Worm (Caenorhabditis elegans) whole organism, young adult: ENCODE data around the gene srh-218.
A peak's percentile ranks its signal among the peaks of the same experiment; 100 is the strongest.

Source experiments
- B0261.1 ChIP-seq: sonication (generic microtip); optimal IDR thresholded peaks from 2 replicates; lab custom pipeline; 2016; ENCODE audit warnings: mild to moderate bottlenecking, missing genetic modification characterization, moderate library complexity, missing compliant biosample characterization
- C17E4.6 ChIP-seq: fragments of 200-800 bp; sonication (Bioruptor generic); IDR thresholded peaks from 2 replicates; pipeline ENCODE4 v1.3.6; 2022; ENCODE audit warnings: missing genetic modification reagents, missing genetic modification characterization, missing compliant biosample characterization
- F10E7.11 ChIP-seq: sonication (generic microtip); optimal IDR thresholded peaks from 2 replicates; lab custom pipeline; 2017; ENCODE audit warnings: mild to moderate bottlenecking, missing genetic modification characterization, moderate library complexity, missing compliant biosample characterization
- F22D6.2 ChIP-seq: sonication (generic microtip); optimal IDR thresholded peaks from 2 replicates; lab custom pipeline; 2016; ENCODE audit warnings: mild to moderate bottlenecking, missing genetic modification characterization, missing compliant biosample characterization
- F23B12.7 ChIP-seq: sonication (generic microtip); optimal IDR thresholded peaks from 2 replicates; lab custom pipeline; 2017; ENCODE audit warnings: missing genetic modification characterization, mild to moderate bottlenecking, missing compliant biosample characterization, antibody characterized with exemption, moderate library complexity; ENCODE audit not compliant: insufficient read depth
- F39B2.1 ChIP-seq: fragments of 200-800 bp; sonication (Bioruptor generic); IDR thresholded peaks from 2 replicates; pipeline ENCODE4 v1.3.6; 2022; ENCODE audit warnings: missing genetic modification reagents, missing genetic modification characterization, missing compliant biosample characterization
- F49E8.2 ChIP-seq: sonication (generic microtip); optimal IDR thresholded peaks from 3 replicates; lab custom pipeline; 2017; ENCODE audit warnings: missing genetic modification characterization, mild to moderate bottlenecking, missing compliant biosample characterization, antibody characterized with exemption, moderate library complexity; ENCODE audit not compliant: insufficient read depth
- F52B5.7 ChIP-seq: sonication (generic microtip); optimal IDR thresholded peaks from 2 replicates; lab custom pipeline; 2016; ENCODE audit warnings: mild to moderate bottlenecking, missing genetic modification characterization, missing compliant biosample characterization
- T26A5.8 ChIP-seq: sonication (generic microtip); optimal IDR thresholded peaks from 2 replicates; lab custom pipeline; 2016; ENCODE audit warnings: missing genetic modification characterization, missing compliant biosample characterization
- Y56A3A.18 ChIP-seq: fragments of 200-800 bp; sonication (Bioruptor generic); IDR thresholded peaks from 2 replicates; pipeline ENCODE4 v1.3.6; 2022; ENCODE audit warnings: missing genetic modification reagents, missing genetic modification characterization, missing compliant biosample characterization
- Y67H2A.10 ChIP-seq: fragments of 200-800 bp; sonication (Bioruptor generic); conservative IDR thresholded peaks from 2 replicates; pipeline ENCODE4 v1.3.6; 2022; ENCODE audit warnings: missing genetic modification reagents, missing genetic modification characterization, missing compliant biosample characterization
- Y79H2A.3 ChIP-seq: fragments of 200-800 bp; sonication (Bioruptor generic); conservative IDR thresholded peaks from 2 replicates; pipeline ENCODE4 v1.3.6; 2022; ENCODE audit warnings: missing genetic modification reagents, missing genetic modification characterization, missing compliant biosample characterization
- Y95B8A.8 ChIP-seq: fragments of 200-800 bp; sonication (Bioruptor generic); IDR thresholded peaks from 2 replicates; pipeline ENCODE4 v1.3.6; 2022; ENCODE audit warnings: missing genetic modification reagents, missing genetic modification characterization, missing compliant biosample characterization
- akir-1 ChIP-seq: fragments of 200-800 bp; sonication (Bioruptor generic); optimal IDR thresholded peaks from 2 replicates; lab custom pipeline; 2018; ENCODE audit warnings: mild to moderate bottlenecking, missing genetic modification characterization, moderate library complexity, missing compliant biosample characterization
- ama-1 ChIP-seq, 3 experiments: fragments of 150-350 bp in 1 of 3; sonication (generic microtip) in 2 of 3; optimal IDR thresholded peaks; 2 replicates each; lab custom pipeline; 2014 to 2018; ENCODE audit warnings: missing biosample characterization in 2 of 3, missing genetic modification characterization in 2 of 3, missing genetic modification reagents in 2 of 3
- attf-3 ChIP-seq: fragments of 200-800 bp; sonication (Bioruptor generic); conservative IDR thresholded peaks from 2 replicates; pipeline ENCODE4 v1.3.6; 2022; ENCODE audit warnings: missing genetic modification reagents, missing genetic modification characterization, missing compliant biosample characterization
- bed-2 ChIP-seq: fragments of 200-800 bp; sonication (Bioruptor generic); IDR thresholded peaks from 2 replicates; pipeline ENCODE4 v1.3.6; 2022; ENCODE audit warnings: missing genetic modification reagents, missing genetic modification characterization, missing compliant biosample characterization
- cebp-2 ChIP-seq: fragments of 200-800 bp; sonication (Bioruptor generic); IDR thresholded peaks from 2 replicates; pipeline ENCODE4 v1.3.6; 2022; ENCODE audit warnings: missing genetic modification characterization, missing compliant biosample characterization
- ceh-40 ChIP-seq: fragments of 200-800 bp; sonication (Bioruptor generic); IDR thresholded peaks from 2 replicates; pipeline ENCODE4 v1.3.6; 2022; ENCODE audit warnings: missing genetic modification characterization, missing compliant biosample characterization
- ceh-79 ChIP-seq: sonication (generic microtip); optimal IDR thresholded peaks from 2 replicates; lab custom pipeline; 2017; ENCODE audit warnings: mild to moderate bottlenecking, missing genetic modification characterization, missing compliant biosample characterization
- ceh-91 ChIP-seq: fragments of 200-800 bp; sonication (Bioruptor generic); IDR thresholded peaks from 2 replicates; pipeline ENCODE4 v1.3.6; 2022; ENCODE audit warnings: missing genetic modification reagents, missing genetic modification characterization, missing compliant biosample characterization
- die-1 ChIP-seq: sonication (generic microtip); optimal IDR thresholded peaks from 2 replicates; lab custom pipeline; 2016; ENCODE audit warnings: missing genotype, mild to moderate bottlenecking, missing genetic modification characterization, missing compliant biosample characterization
- dox-1 ChIP-seq: fragments of 200-800 bp; sonication (Bioruptor generic); IDR thresholded peaks from 2 replicates; pipeline ENCODE4 v1.3.6; 2022; ENCODE audit warnings: missing genetic modification reagents, missing genetic modification characterization, missing compliant biosample characterization
- egrh-3 ChIP-seq: fragments of 200-800 bp; sonication (Bioruptor generic); IDR thresholded peaks from 2 replicates; pipeline ENCODE4 v1.3.6; 2022; ENCODE audit warnings: missing genetic modification reagents, missing genetic modification characterization, missing compliant biosample characterization
- fkh-3 ChIP-seq: sonication (generic microtip); optimal IDR thresholded peaks from 2 replicates; lab custom pipeline; 2016; ENCODE audit warnings: mild to moderate bottlenecking, missing genetic modification characterization, missing compliant biosample characterization
- gei-17 ChIP-seq: fragments of 200-800 bp; sonication (Bioruptor generic); optimal IDR thresholded peaks from 2 replicates; lab custom pipeline; 2018; ENCODE audit warnings: mild to moderate bottlenecking, missing genetic modification characterization, missing compliant biosample characterization
- hlh-26 ChIP-seq: fragments of 200-800 bp; sonication (Bioruptor generic); conservative IDR thresholded peaks from 2 replicates; pipeline ENCODE4 v1.3.6; 2022; ENCODE audit warnings: missing genetic modification reagents, missing genetic modification characterization, missing compliant biosample characterization
- hmg-20 ChIP-seq: fragments of 200-800 bp; sonication (Bioruptor generic); IDR thresholded peaks from 2 replicates; pipeline ENCODE4 v1.3.6; 2022; ENCODE audit warnings: missing genetic modification reagents, missing genetic modification characterization, missing compliant biosample characterization
- lin-26 ChIP-seq: fragments of 200-800 bp; sonication (Bioruptor generic); IDR thresholded peaks from 2 replicates; pipeline ENCODE4 v1.3.6; 2022; ENCODE audit warnings: missing genetic modification reagents, missing genetic modification characterization, missing compliant biosample characterization
- madf-10 ChIP-seq: sonication (generic microtip); optimal IDR thresholded peaks from 2 replicates; lab custom pipeline; 2016; ENCODE audit warnings: mild to moderate bottlenecking, missing genetic modification characterization, missing compliant biosample characterization
- madf-3 ChIP-seq: fragments of 200-800 bp; sonication (Bioruptor generic); IDR thresholded peaks from 2 replicates; pipeline ENCODE4 v1.3.6; 2022; ENCODE audit warnings: missing genetic modification reagents, missing genetic modification characterization, missing compliant biosample characterization
- nfya-1 ChIP-seq: sonication (generic microtip); optimal IDR thresholded peaks from 2 replicates; lab custom pipeline; 2017; ENCODE audit warnings: antibody characterized with exemption, missing compliant biosample characterization, missing genetic modification characterization, borderline replicate concordance; ENCODE audit not compliant: insufficient read depth
- nfya-2 ChIP-seq: fragments of 200-800 bp; sonication (Bioruptor generic); IDR thresholded peaks from 2 replicates; pipeline ENCODE4 v1.3.6; 2022; ENCODE audit warnings: missing genetic modification reagents, missing genetic modification characterization, missing compliant biosample characterization
- nhr-179 ChIP-seq: sonication (generic microtip); optimal IDR thresholded peaks from 2 replicates; lab custom pipeline; 2016; ENCODE audit warnings: mild to moderate bottlenecking, missing genetic modification characterization, missing compliant biosample characterization
- nhr-27 ChIP-seq: fragments of 200-800 bp; sonication (Bioruptor generic); optimal IDR thresholded peaks from 2 replicates; lab custom pipeline; 2018; ENCODE audit warnings: mild to moderate bottlenecking, missing genetic modification characterization, moderate library complexity, missing compliant biosample characterization
- pbrm-1 ChIP-seq: fragments of 200-800 bp; sonication (Bioruptor generic); IDR thresholded peaks from 2 replicates; pipeline ENCODE4 v1.3.6; 2022; ENCODE audit warnings: missing genetic modification reagents, missing genetic modification characterization, missing compliant biosample characterization
- rec-8 ChIP-seq, 2 experiments: sonication (generic microtip); optimal IDR thresholded peaks; 2 replicates each; lab custom pipeline; 2016; ENCODE audit warnings: mild to moderate bottlenecking in 2 of 2, missing genetic modification characterization in 2 of 2, missing genetic modification reagents in 2 of 2, missing genotype in 2 of 2, missing biosample characterization in 1 of 2, missing compliant biosample characterization in 1 of 2, moderate library complexity in 1 of 2
- repo-1 ChIP-seq: sonication (generic microtip); optimal IDR thresholded peaks from 2 replicates; lab custom pipeline; 2017; ENCODE audit warnings: mild to moderate bottlenecking, missing genetic modification characterization, missing compliant biosample characterization
- snpc-3.4 ChIP-seq: sonication (generic microtip); optimal IDR thresholded peaks from 2 replicates; lab custom pipeline; 2017; ENCODE audit warnings: missing genetic modification characterization, mild to moderate bottlenecking, missing compliant biosample characterization, antibody characterized with exemption, moderate library complexity, missing genotype, missing genetic modification reagents
- snpc-4 ChIP-seq, 5 experiments: fragments of 150-350 bp in 1 of 5; sonication (generic microtip) in 4 of 5; optimal IDR thresholded peaks; 2 replicates each; lab custom pipeline; 2014 to 2018; ENCODE audit warnings: missing genetic modification characterization in 5 of 5, missing biosample characterization in 3 of 5, antibody characterized with exemption in 2 of 5, mild to moderate bottlenecking in 2 of 5, missing compliant biosample characterization in 2 of 5, missing genotype in 2 of 5, moderate library complexity in 2 of 5, missing genetic modification reagents in 1 of 5
- somi-1 ChIP-seq: fragments of 200-800 bp; sonication (Bioruptor generic); optimal IDR thresholded peaks from 2 replicates; lab custom pipeline; 2018; ENCODE audit warnings: mild to moderate bottlenecking, missing genetic modification characterization, missing compliant biosample characterization
- sptf-2 ChIP-seq: fragments of 200-800 bp; sonication (Bioruptor generic); optimal IDR thresholded peaks from 2 replicates; lab custom pipeline; 2018; ENCODE audit warnings: mild to moderate bottlenecking, missing genetic modification characterization, missing compliant biosample characterization
- tlf-1 ChIP-seq: fragments of 200-800 bp; sonication (Bioruptor generic); optimal IDR thresholded peaks from 2 replicates; lab custom pipeline; 2018; ENCODE audit warnings: mild to moderate bottlenecking, missing genetic modification characterization, missing compliant biosample characterization
- unc-130 ChIP-seq: sonication (generic microtip); optimal IDR thresholded peaks from 2 replicates; lab custom pipeline; 2016; ENCODE audit warnings: missing genetic modification reagents, missing genetic modification characterization, missing compliant biosample characterization
- ztf-26 ChIP-seq: sonication (generic microtip); optimal IDR thresholded peaks from 2 replicates; lab custom pipeline; 2017; ENCODE audit warnings: missing genetic modification characterization, missing compliant biosample characterization
- ztf-3 ChIP-seq: fragments of 200-800 bp; sonication (Bioruptor generic); optimal IDR thresholded peaks from 2 replicates; lab custom pipeline; 2018; ENCODE audit warnings: mild to moderate bottlenecking, missing genetic modification characterization, missing compliant biosample characterization

srh-218 gene

ce11 chrV:15511613-15512216 is 17.9 kb downstream of the srh-218 start, which contains the start of gene rpl-38 (continued):
- TF ChIP-seq F10E7.11 (no peak), nfya-1 (tag; lab: Kevin White, UChicago) (no peak), nfya-2 (GFP tag; lab: Robert Waterston, UW) (no peak), Y79H2A.3 (GFP tag; lab: Robert Waterston, UW) (no peak), T26A5.8 (no peak), madf-3 (GFP tag; lab: Robert Waterston, UW) (peak; percentile 58; the same call in 1 of the 2 replicates), rec-8 (tag; optimal IDR thresholded peaks at IDR 0.05; lab: Kevin White, UChicago) (no peak), snpc-4 (GFP tag; optimal IDR thresholded peaks at IDR 0.05; lab: Kevin White, UChicago) (no peak), snpc-4 (tag; optimal IDR thresholded peaks at IDR 0.05; lab: Kevin White, UChicago) (peak; percentile 68 to 79 (median 76)), akir-1 (GFP tag; lab: Kevin White, UChicago) (no peak), somi-1 (GFP tag; lab: Kevin White, UChicago) (no peak), Y56A3A.18 (GFP tag; lab: Robert Waterston, UW) (no peak), attf-3 (GFP tag; lab: Robert Waterston, UW) (peak; percentile 67), cebp-2 (no peak), F39B2.1 (GFP tag; lab: Robert Waterston, UW) (no peak), ama-1 (optimal IDR thresholded peaks at IDR 0.05; lab: Kevin White, UChicago) (no peak), ama-1 (GFP tag; optimal IDR thresholded peaks at IDR 0.05; lab: Kevin White, UChicago) (no peak), ceh-91 (GFP tag; lab: Robert Waterston, UW) (peak; percentile 66), F52B5.7 (tag; lab: Kevin White, UChicago) (no peak), lin-26 (no peak), B0261.1 (peak; percentile 46), bed-2 (GFP tag; lab: Robert Waterston, UW) (no peak), snpc-3.4 (tag; lab: Kevin White, UChicago) (peak; percentile 90), hlh-26 (GFP tag; lab: Robert Waterston, UW) (no peak), nhr-27 (tag; lab: Kevin White, UChicago) (no peak), C17E4.6 (GFP tag; lab: Robert Waterston, UW) (0 out of 2 replicates have a peak, but pooled peaks have one; percentile 45), nhr-179 (tag; lab: Kevin White, UChicago) (no peak), ceh-79 (no peak), pbrm-1 (GFP tag; lab: Robert Waterston, UW) (peak; percentile 90), sptf-2 (GFP tag; lab: Kevin White, UChicago) (no peak), unc-130 (GFP tag; lab: Kevin White, UChicago) (no peak), F49E8.2 (tag; lab: Kevin White, UChicago) (peak; percentile 75), tlf-1 (GFP tag; lab: Kevin White, UChicago) (peak; percentile 63), ceh-40 (GFP tag; lab: Robert Waterston, UW) (no peak), fkh-3 (tag; lab: Kevin White, UChicago) (no peak), Y95B8A.8 (GFP tag; lab: Robert Waterston, UW) (0 out of 2 replicates have a peak, but pooled peaks have one; percentile 48), ztf-26 (no peak), F22D6.2 (no peak), Y67H2A.10 (GFP tag; lab: Robert Waterston, UW) (no peak), madf-10 (tag; lab: Kevin White, UChicago) (no peak), gei-17 (GFP tag; lab: Kevin White, UChicago) (no peak), ztf-3 (GFP tag; lab: Kevin White, UChicago) (no peak), F23B12.7 (tag; lab: Kevin White, UChicago) (peak; percentile 78), die-1 (tag; lab: Kevin White, UChicago) (no peak), hmg-20 (peak; percentile 19; the same call in 1 of the 2 replicates), dox-1 (GFP tag; lab: Robert Waterston, UW) (peak; percentile 66), egrh-3 (GFP tag; lab: Robert Waterston, UW) (no peak), repo-1 (tag; lab: Kevin White, UChicago) (no peak)
